Fruit fly (Drosophila melanogaster) whole organism, adult: ENCODE measurements around the gene beta-Spec.

Experiments used
- CG14711 ChIP-seq: fragments of 200-800 bp; sonication (Bioruptor generic); optimal IDR thresholded peaks from 2 replicates; lab custom pipeline; 2018; ENCODE audit warnings: missing biosample characterization, mild to moderate bottlenecking, missing genetic modification characterization, moderate library complexity
- CG33017 ChIP-seq: fragments of 200-800 bp; sonication (Bioruptor generic); optimal IDR thresholded peaks from 2 replicates; lab custom pipeline; 2018; ENCODE audit warnings: missing biosample characterization, mild to moderate bottlenecking, missing genetic modification characterization, moderate library complexity
- Clk ChIP-seq: fragments of 200-800 bp; sonication (Bioruptor generic); optimal IDR thresholded peaks from 2 replicates; lab custom pipeline; 2017; ENCODE audit warnings: missing biosample characterization, missing genetic modification characterization
- cic ChIP-seq: fragments of 200-800 bp; sonication (Bioruptor generic); optimal IDR thresholded peaks from 2 replicates; lab custom pipeline; 2017; ENCODE audit warnings: missing biosample characterization, mild to moderate bottlenecking, missing genetic modification characterization, moderate library complexity
- tj ChIP-seq: fragments of 200-800 bp; sonication (Bioruptor generic); optimal IDR thresholded peaks from 3 replicates; lab custom pipeline; 2017; ENCODE audit warnings: missing biosample characterization, mild to moderate bottlenecking, missing genetic modification characterization, moderate library complexity

DNA sequence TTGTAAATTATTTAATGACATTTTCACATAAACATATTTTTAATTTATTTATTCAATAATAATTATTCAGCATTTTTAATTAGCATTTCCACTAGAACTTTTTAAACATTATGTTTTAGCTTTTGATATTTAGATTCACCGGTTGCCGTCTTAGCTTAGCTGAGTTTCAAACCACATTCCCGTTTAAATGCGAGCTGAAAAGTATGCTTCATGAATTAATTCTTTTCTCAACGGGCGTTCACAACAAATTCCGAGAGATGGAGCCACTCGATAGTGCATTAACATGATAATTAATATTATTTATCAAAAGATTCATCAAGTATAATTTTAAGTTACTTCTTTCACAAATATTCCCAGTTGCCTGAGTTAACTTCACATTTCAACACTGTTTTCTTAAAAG lies 38.5 kb downstream of the beta-Spec start:
- TF ChIP-seq CG14711: no peak
- no peak for TF ChIP-seq Clk (GFP tag; lab: Kevin White, UChicago)
- no peak for TF ChIP-seq cic
- TF ChIP-seq tj: no peak
- TF ChIP-seq CG33017 (tag; lab: Kevin White, UChicago): no peak
